Fruit fly (Drosophila melanogaster) whole organism, embryonic: ENCODE data around the gene Vha36-3.

ENCODE experiments used
- Ada2b ChIP-seq: fragments of 200-800 bp; sonication (Bioruptor generic); IDR thresholded peaks from 2 replicates; pipeline ENCODE4 v1.3.6; 2022; ENCODE audit warnings: missing biosample characterization, missing genetic modification characterization
- BEAF-32 ChIP-seq: fragments of 200-800 bp; sonication (Bioruptor generic); optimal IDR thresholded peaks from 3 replicates; lab custom pipeline; 2017; ENCODE audit warnings: missing biosample characterization, missing genetic modification characterization, mild to moderate bottlenecking, moderate library complexity, missing genetic modification reagents
- BtbVII ChIP-seq: fragments of 200-800 bp; sonication (Bioruptor generic); optimal IDR thresholded peaks from 3 replicates; lab custom pipeline; 2017; ENCODE audit warnings: missing biosample characterization, mild to moderate bottlenecking, missing genetic modification characterization
- CG11247 ChIP-seq: fragments of 200-800 bp; sonication (Bioruptor generic); IDR thresholded peaks from 2 replicates; pipeline ENCODE4 v1.3.6; 2022; ENCODE audit warnings: missing biosample characterization, missing genetic modification characterization
- CG12659 ChIP-seq: fragments of 200-800 bp; sonication (Bioruptor generic); optimal IDR thresholded peaks from 3 replicates; lab custom pipeline; 2017; ENCODE audit warnings: mild to moderate bottlenecking, missing biosample characterization, missing genetic modification reagents, missing genetic modification characterization
- CG16815 ChIP-seq: fragments of 200-800 bp; sonication (Bioruptor generic); optimal IDR thresholded peaks from 3 replicates; lab custom pipeline; 2017; ENCODE audit warnings: missing biosample characterization, mild to moderate bottlenecking, missing genetic modification characterization
- CG17829 ChIP-seq: fragments of 200-800 bp; optimal IDR thresholded peaks from 2 replicates; lab custom pipeline; 2019; ENCODE audit warnings: missing biosample characterization, mild to moderate bottlenecking, missing genetic modification characterization, moderate library complexity
- CG18476 ChIP-seq: fragments of 200-800 bp; sonication (Bioruptor generic); optimal IDR thresholded peaks from 2 replicates; lab custom pipeline; 2016; ENCODE audit warnings: missing biosample characterization, mild to moderate bottlenecking, missing genetic modification characterization
- CG31441 ChIP-seq: fragments of 200-800 bp; sonication (Bioruptor generic); IDR thresholded peaks from 2 replicates; pipeline ENCODE4 v1.3.6; 2022; ENCODE audit warnings: missing biosample characterization, missing genetic modification characterization
- CG32767 ChIP-seq: fragments of 200-800 bp; sonication (Bioruptor generic); IDR thresholded peaks from 2 replicates; pipeline ENCODE4 v1.3.6; 2022; ENCODE audit warnings: missing biosample characterization, missing genetic modification characterization
- CG33557 ChIP-seq: fragments of 200-800 bp; sonication (Bioruptor generic); optimal IDR thresholded peaks from 2 replicates; lab custom pipeline; 2019; ENCODE audit warnings: missing biosample characterization, mild to moderate bottlenecking, missing genetic modification characterization, moderate library complexity
- CG3726 ChIP-seq: fragments of 200-800 bp; sonication (Bioruptor generic); IDR thresholded peaks from 3 replicates; pipeline ENCODE4, ENCODE4 v1.3.6; 2022; ENCODE audit warnings: missing biosample characterization, missing genetic modification characterization
- CG3995 ChIP-seq: fragments of 200-800 bp; sonication (Bioruptor generic); optimal IDR thresholded peaks from 3 replicates; lab custom pipeline; 2016; ENCODE audit warnings: missing biosample characterization, missing genetic modification characterization
- CG4617 ChIP-seq: fragments of 200-800 bp; sonication (Bioruptor generic); optimal IDR thresholded peaks from 3 replicates; lab custom pipeline; 2016; ENCODE audit warnings: missing biosample characterization, missing genetic modification characterization, borderline replicate concordance
- CG6272 ChIP-seq: fragments of 200-800 bp; sonication (Bioruptor generic); IDR thresholded peaks from 2 replicates; pipeline ENCODE4 v1.3.6; 2022; ENCODE audit warnings: missing biosample characterization, missing genetic modification characterization
- CG7556 ChIP-seq: fragments of 200-800 bp; sonication (Bioruptor generic); optimal IDR thresholded peaks from 2 replicates; lab custom pipeline; 2017; ENCODE audit warnings: missing biosample characterization, mild to moderate bottlenecking, missing genetic modification characterization
- CG9609 ChIP-seq: fragments of 200-800 bp; sonication (Bioruptor generic); optimal IDR thresholded peaks from 3 replicates; lab custom pipeline; 2016; ENCODE audit warnings: missing biosample characterization, missing genetic modification characterization
- CG9817 ChIP-seq: fragments of 200-800 bp; sonication (Bioruptor generic); optimal IDR thresholded peaks from 2 replicates; lab custom pipeline; 2018; ENCODE audit warnings: missing biosample characterization, mild to moderate bottlenecking, missing genetic modification characterization, moderate library complexity
- Camta ChIP-seq: fragments of 200-800 bp; sonication (Bioruptor generic); optimal IDR thresholded peaks from 2 replicates; lab custom pipeline; 2016; ENCODE audit warnings: missing biosample characterization, missing genetic modification characterization
- D ChIP-seq, 2 experiments: fragments of 200-800 bp in 1 of 2; fragments of >200 bp in 1 of 2; sonication (Bioruptor generic) in 1 of 2; optimal IDR thresholded peaks; 2 replicates in 1 of 2; 3 replicates in 1 of 2; lab custom pipeline; 2017; ENCODE audit warnings: mild to moderate bottlenecking in 1 of 2, missing biosample characterization in 1 of 2, missing genetic modification characterization in 1 of 2, missing genetic modification reagents in 1 of 2
- Dad ChIP-seq: fragments of 200-800 bp; sonication (Bioruptor generic); optimal IDR thresholded peaks from 3 replicates; lab custom pipeline; 2016; ENCODE audit warnings: missing biosample characterization, missing genetic modification characterization
- Dp ChIP-seq: fragments of 200-800 bp; sonication (Bioruptor generic); optimal IDR thresholded peaks from 2 replicates; lab custom pipeline; 2018; ENCODE audit warnings: missing biosample characterization, mild to moderate bottlenecking, missing genetic modification characterization, moderate library complexity
- GATAe ChIP-seq: fragments of 200-800 bp; sonication (Bioruptor generic); conservative IDR thresholded peaks from 2 replicates; pipeline ENCODE4 v1.3.6; 2022; ENCODE audit warnings: missing biosample characterization, missing genetic modification characterization
- H2.0 ChIP-seq: fragments of 200-800 bp; sonication (Bioruptor generic); IDR thresholded peaks from 2 replicates; pipeline ENCODE4 v1.3.6; 2022; ENCODE audit warnings: missing biosample characterization, missing genetic modification characterization
- HmgD ChIP-seq: fragments of 200-800 bp; sonication (Bioruptor generic); optimal IDR thresholded peaks from 3 replicates; lab custom pipeline; 2016; ENCODE audit warnings: missing biosample characterization, missing genetic modification characterization
- Hr78 ChIP-seq, 2 experiments: fragments of 200-800 bp in 1 of 2; fragments of >200 bp in 1 of 2; sonication (Bioruptor generic) in 1 of 2; optimal IDR thresholded peaks; 2 replicates each; lab custom pipeline; 2017 to 2019; ENCODE audit warnings: missing biosample characterization in 2 of 2, missing genetic modification characterization in 2 of 2, mild to moderate bottlenecking in 1 of 2, moderate library complexity in 1 of 2
- Max ChIP-seq: fragments of 200-800 bp; sonication (Bioruptor generic); optimal IDR thresholded peaks from 2 replicates; lab custom pipeline; 2016; ENCODE audit warnings: missing biosample characterization, mild to moderate bottlenecking, missing genetic modification characterization
- Nf-YA ChIP-seq: fragments of 200-800 bp; sonication (Bioruptor generic); IDR thresholded peaks from 2 replicates; pipeline ENCODE4 v1.3.6; 2022; ENCODE audit warnings: missing biosample characterization, missing genetic modification characterization
- Poxn ChIP-seq: fragments of 200-800 bp; sonication (Bioruptor generic); IDR thresholded peaks from 2 replicates; pipeline ENCODE4 v1.3.6; 2022; ENCODE audit warnings: missing biosample characterization, missing genetic modification characterization
- Scr ChIP-seq: fragments of 200-800 bp; sonication (Bioruptor generic); IDR thresholded peaks from 2 replicates; pipeline ENCODE4 v1.3.6; 2022; ENCODE audit warnings: missing biosample characterization, missing genetic modification characterization; ENCODE audit not compliant: partially characterized antibody
- Sox100B ChIP-seq: fragments of 200-800 bp; sonication (Bioruptor generic); optimal IDR thresholded peaks from 3 replicates; lab custom pipeline; 2018; ENCODE audit warnings: missing biosample characterization, mild to moderate bottlenecking, missing genetic modification characterization
- Sox102F ChIP-seq: fragments of 200-800 bp; sonication (Bioruptor generic); optimal IDR thresholded peaks from 2 replicates; lab custom pipeline; 2018; ENCODE audit warnings: missing biosample characterization, mild to moderate bottlenecking, missing genetic modification characterization, moderate library complexity
- Usf ChIP-seq: fragments of 200-800 bp; sonication (Bioruptor generic); optimal IDR thresholded peaks from 2 replicates; lab custom pipeline; 2017; ENCODE audit warnings: missing genotype, missing biosample characterization, missing genetic modification characterization
- bowl ChIP-seq: fragments of 200-800 bp; sonication (Bioruptor generic); IDR thresholded peaks from 2 replicates; pipeline ENCODE4 v1.3.6; 2022; ENCODE audit warnings: missing biosample characterization, missing genetic modification characterization
- br ChIP-seq: fragments of >200 bp; optimal IDR thresholded peaks from 2 replicates; lab custom pipeline; 2017
- dpn ChIP-seq, 2 experiments: fragments of 200-800 bp; sonication (Bioruptor generic); optimal IDR thresholded peaks; 3 replicates each; lab custom pipeline; 2016; ENCODE audit warnings: missing biosample characterization in 2 of 2, missing genetic modification characterization in 2 of 2
- emc ChIP-seq: fragments of 200-800 bp; sonication (Bioruptor generic); optimal IDR thresholded peaks from 2 replicates; lab custom pipeline; 2016; ENCODE audit warnings: missing biosample characterization, missing genetic modification characterization
- gcm2 ChIP-seq: fragments of 200-800 bp; sonication (Bioruptor generic); optimal IDR thresholded peaks from 2 replicates; lab custom pipeline; 2016; ENCODE audit warnings: missing biosample characterization, missing genetic modification characterization
- gem ChIP-seq: fragments of 200-800 bp; sonication (Bioruptor generic); optimal IDR thresholded peaks from 2 replicates; lab custom pipeline; 2019; ENCODE audit warnings: missing biosample characterization, mild to moderate bottlenecking, missing genetic modification characterization, moderate library complexity
- hb ChIP-seq: fragments of 200-800 bp; sonication (Bioruptor generic); IDR thresholded peaks from 3 replicates; pipeline ENCODE4 v1.3.6; 2022; ENCODE audit warnings: missing biosample characterization, missing genetic modification characterization; ENCODE audit not compliant: partially characterized antibody
- ind ChIP-seq: fragments of 200-800 bp; sonication (Bioruptor generic); optimal IDR thresholded peaks from 3 replicates; lab custom pipeline; 2016; ENCODE audit warnings: missing biosample characterization, missing genetic modification characterization
- knrl ChIP-seq: fragments of 200-800 bp; sonication (Bioruptor generic); IDR thresholded peaks from 3 replicates; pipeline ENCODE4 v1.3.6; 2022; ENCODE audit warnings: missing biosample characterization, missing genetic modification characterization; ENCODE audit not compliant: partially characterized antibody
- lab ChIP-seq: fragments of 200-800 bp; sonication (Bioruptor generic); optimal IDR thresholded peaks from 3 replicates; lab custom pipeline; 2017; ENCODE audit warnings: missing biosample characterization, missing genetic modification characterization, mild to moderate bottlenecking, moderate library complexity, missing genetic modification reagents
- sc ChIP-seq, 3 experiments: fragments of >200 bp in 2 of 3; fragments of 200-800 bp in 1 of 3; sonication (Bioruptor generic) in 1 of 3; optimal IDR thresholded peaks; 2 replicates in 2 of 3; 3 replicates in 1 of 3; lab custom pipeline; 2017; ENCODE audit warnings: mild to moderate bottlenecking in 1 of 3, missing biosample characterization in 1 of 3, missing genetic modification characterization in 1 of 3, missing genetic modification reagents in 1 of 3
- seq ChIP-seq: fragments of 200-800 bp; sonication (Bioruptor generic); IDR thresholded peaks from 2 replicates; pipeline ENCODE4 v1.3.6; 2022; ENCODE audit warnings: missing biosample characterization, missing genetic modification characterization
- shn ChIP-seq: fragments of 200-800 bp; sonication (Bioruptor generic); optimal IDR thresholded peaks from 3 replicates; lab custom pipeline; 2016; ENCODE audit warnings: missing biosample characterization, missing genetic modification characterization
- toy ChIP-seq: fragments of 200-800 bp; sonication (Bioruptor generic); IDR thresholded peaks from 2 replicates; pipeline ENCODE4 v1.3.6; 2022; ENCODE audit warnings: missing biosample characterization, missing genetic modification characterization
- zen ChIP-seq: fragments of 200-800 bp; sonication (Bioruptor generic); optimal IDR thresholded peaks from 3 replicates; lab custom pipeline; 2018; ENCODE audit warnings: missing biosample characterization, mild to moderate bottlenecking, missing genetic modification characterization, moderate library complexity

The Vha36-3 gene

DNA sequence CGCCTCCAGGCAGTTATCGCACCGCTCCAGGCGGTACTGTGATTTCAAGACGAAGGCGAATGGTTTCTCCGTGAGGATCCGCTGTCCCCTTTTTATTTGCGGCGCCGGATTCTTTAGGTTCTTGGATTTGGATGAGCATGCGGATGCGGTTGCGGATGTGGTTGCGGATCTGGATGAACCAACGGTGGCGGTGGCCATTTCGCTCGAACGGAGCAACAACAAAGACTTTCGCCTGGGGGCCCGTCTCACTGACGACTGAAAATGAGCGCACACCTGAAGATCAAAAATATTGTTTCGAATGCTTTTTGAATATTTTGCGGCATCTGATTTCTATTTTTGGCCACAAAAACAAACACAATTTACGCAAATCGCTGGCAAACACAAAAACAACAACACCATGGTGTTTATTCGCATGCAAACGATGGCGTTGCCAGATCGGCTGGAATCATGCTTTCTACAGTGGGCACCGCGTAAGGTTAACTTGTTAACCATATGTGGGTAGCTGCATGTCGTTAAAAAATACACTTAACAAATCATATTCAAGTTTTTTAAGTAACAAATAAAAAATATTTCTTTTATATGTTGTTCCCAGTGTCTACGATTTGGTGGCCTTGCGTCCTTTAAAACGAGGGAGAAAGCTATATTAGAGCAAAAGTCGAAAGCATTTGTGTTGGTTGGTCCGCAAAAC, 28.3 kb upstream of the Vha36-3 start, which contains the start of gene Smyd3 (continued):
- peak; percentile 55 for TF ChIP-seq CG16815 (GFP tag; lab: Kevin White, UChicago)
- TF ChIP-seq gem, result no peak
- peak; percentile 80 for TF ChIP-seq Dad (GFP tag; lab: Kevin White, UChicago)
- TF ChIP-seq BEAF-32 (GFP tag; lab: Kevin White, UChicago), result peak; percentile 14
- TF ChIP-seq Camta (GFP tag; lab: Kevin White, UChicago), result peak; percentile 77
- peak; percentile 67 for TF ChIP-seq CG4617 (GFP tag; lab: Kevin White, UChicago)
- TF ChIP-seq CG11247, result peak; percentile 71
- TF ChIP-seq knrl, result no peak
- peak; percentile 80 to 81 for TF ChIP-seq dpn (GFP tag; optimal IDR thresholded peaks at IDR 0.05; lab: Kevin White, UChicago)
- TF ChIP-seq HmgD, result no peak
- no peak for TF ChIP-seq Sox100B
- TF ChIP-seq gcm2 (GFP tag; lab: Kevin White, UChicago), result peak; percentile 63
- TF ChIP-seq hb, result no peak
- peak; percentile 66 for TF ChIP-seq CG17829 (tag; lab: Kevin White, UChicago)
- peak; percentile 65 for TF ChIP-seq CG9609 (GFP tag; lab: Kevin White, UChicago)
- TF ChIP-seq Poxn, result no peak
- peak; percentile 37; the same call in 1 of the 2 replicates for TF ChIP-seq CG32767 (GFP tag; lab: Robert Waterston, UW)
- TF ChIP-seq Ada2b, result peak; percentile 78
- TF ChIP-seq GATAe (GFP tag; lab: Robert Waterston, UW), result no peak
- peak; percentile 44 for TF ChIP-seq zen (tag; lab: Kevin White, UChicago)
- no peak for TF ChIP-seq emc (GFP tag; lab: Kevin White, UChicago)
- peak; percentile 63 for TF ChIP-seq CG9817 (tag; lab: Kevin White, UChicago)
- peak; percentile 6 for TF ChIP-seq CG33557
- TF ChIP-seq Max, result peak; percentile 80
- TF ChIP-seq CG31441 (GFP tag; lab: Robert Waterston, UW), result no peak; the same call in 1 of the 2 replicates
- TF ChIP-seq toy (GFP tag; lab: Robert Waterston, UW), result no peak
- TF ChIP-seq D (optimal IDR thresholded peaks at IDR 0.05; lab: Kevin White, UChicago), result no peak
- no peak for TF ChIP-seq D (GFP tag; optimal IDR thresholded peaks at IDR 0.05; lab: Kevin White, UChicago)
- TF ChIP-seq br (lab: Kevin White, UChicago), result no peak
- TF ChIP-seq bowl (GFP tag; lab: Robert Waterston, UW), result peak; percentile 62; the same call in 1 of the 2 replicates
- peak; percentile 78 for TF ChIP-seq H2.0
- TF ChIP-seq sc (optimal IDR thresholded peaks at IDR 0.05; lab: Kevin White, UChicago), result no peak
- TF ChIP-seq sc (GFP tag; optimal IDR thresholded peaks at IDR 0.05; lab: Kevin White, UChicago), result peak; percentile 42
- TF ChIP-seq CG18476 (GFP tag; lab: Kevin White, UChicago), result peak; percentile 62
- TF ChIP-seq Dp (GFP tag; lab: Kevin White, UChicago), result peak; percentile 30
- no peak for TF ChIP-seq Hr78 (GFP tag; optimal IDR thresholded peaks at IDR 0.05; lab: Kevin White, UChicago)
- peak; percentile 75 for TF ChIP-seq CG6272 (GFP tag; lab: Robert Waterston, UW)
- TF ChIP-seq CG12659 (GFP tag; lab: Kevin White, UChicago), result peak; percentile 70
- peak; percentile 72 for TF ChIP-seq Nf-YA
- no peak for TF ChIP-seq lab (GFP tag; lab: Kevin White, UChicago)
- TF ChIP-seq CG7556 (GFP tag; lab: Kevin White, UChicago), result peak; percentile 63
- peak; percentile 66 for TF ChIP-seq shn (GFP tag; lab: Kevin White, UChicago)
- no peak for TF ChIP-seq Scr (GFP tag; lab: Robert Waterston, UW)
- peak; percentile 79 for TF ChIP-seq Sox102F (GFP tag; lab: Kevin White, UChicago)
- peak; percentile 29 for TF ChIP-seq CG3995 (GFP tag; lab: Kevin White, UChicago)
- TF ChIP-seq seq (GFP tag; lab: Robert Waterston, UW), result peak; percentile 53; the same call in 1 of the 2 replicates
- TF ChIP-seq BtbVII (GFP tag; lab: Kevin White, UChicago), result peak; percentile 40
- peak; percentile 54 for TF ChIP-seq Usf (GFP tag; lab: Kevin White, UChicago)
- peak; percentile 84 for TF ChIP-seq ind (GFP tag; lab: Kevin White, UChicago)
- TF ChIP-seq CG3726 (GFP tag; lab: Robert Waterston, UW), result 0 out of 3 replicates have a peak, but pooled peaks have one; percentile 26
